Worm (Caenorhabditis elegans) whole organism, late embryonic: Measurements from ENCODE around the gene C08F1.6.

Experiments used
- C38D4.7 ChIP-seq: fragments of 200-800 bp; sonication (Bioruptor generic); optimal IDR thresholded peaks from 2 replicates; lab custom pipeline; 2018; ENCODE audit warnings: mild to moderate bottlenecking, missing genetic modification characterization, moderate library complexity, missing compliant biosample characterization
- F13H6.1 ChIP-seq: sonication (generic microtip); optimal IDR thresholded peaks from 2 replicates; lab custom pipeline; 2016; ENCODE audit warnings: missing genetic modification characterization, missing compliant biosample characterization
- ceh-9 ChIP-seq: sonication (generic microtip); optimal IDR thresholded peaks from 2 replicates; lab custom pipeline; 2016; ENCODE audit warnings: mild to moderate bottlenecking, missing genetic modification characterization, inconsistent platforms, missing compliant biosample characterization
- eyg-1 ChIP-seq: sonication (generic microtip); optimal IDR thresholded peaks from 2 replicates; lab custom pipeline; 2016; ENCODE audit warnings: missing genotype, missing genetic modification characterization, missing compliant biosample characterization
- nhr-11 ChIP-seq: fragments of 150-350 bp; optimal IDR thresholded peaks from 2 replicates; lab custom pipeline; 2014; ENCODE audit warnings: missing biosample characterization, missing genetic modification characterization
- pax-1 ChIP-seq: fragments of 150-350 bp; optimal IDR thresholded peaks from 2 replicates; lab custom pipeline; 2014; ENCODE audit warnings: missing biosample characterization, missing genetic modification characterization
- pha-4 ChIP-seq: fragments of 150-350 bp; optimal IDR thresholded peaks from 2 replicates; lab custom pipeline; 2018; ENCODE audit warnings: missing biosample characterization, missing genetic modification reagents, missing genetic modification characterization
- ttx-3 ChIP-seq: sonication (generic microtip); optimal IDR thresholded peaks from 2 replicates; lab custom pipeline; 2016; ENCODE audit warnings: missing genetic modification reagents, missing genetic modification characterization, missing compliant biosample characterization

ce11 chrII:1752990-1753389 lies 35.0 kb downstream of the C08F1.6 start, which contains the start of gene F36H5.9:
- no peak for TF ChIP-seq pax-1 (tag; lab: Kevin White, UChicago)
- no peak for TF ChIP-seq F13H6.1 (tag; lab: Kevin White, UChicago)
- no peak for TF ChIP-seq pha-4 (tag; lab: Kevin White, UChicago)
- no peak for TF ChIP-seq nhr-11 (tag; lab: Kevin White, UChicago)
- no peak for TF ChIP-seq eyg-1 (tag; lab: Kevin White, UChicago)
- TF ChIP-seq ceh-9 (tag; lab: Kevin White, UChicago), result no peak
- TF ChIP-seq ttx-3 (tag; lab: Kevin White, UChicago), result no peak
- TF ChIP-seq C38D4.7 (GFP tag; lab: Kevin White, UChicago), result no peak
